Worm (Caenorhabditis elegans) whole organism, L1 larva: ENCODE measurements around the gene zip-1.

Experiments
- F16B12.6 ChIP-seq: fragments of 150-350 bp; optimal IDR thresholded peaks from 2 replicates; lab custom pipeline; 2014; ENCODE audit warnings: missing biosample characterization, missing genetic modification characterization
- Y116A8C.19 ChIP-seq: sonication (generic microtip); optimal IDR thresholded peaks from 2 replicates; lab custom pipeline; 2016; ENCODE audit warnings: missing compliant biosample characterization, missing genetic modification characterization, borderline replicate concordance
- aha-1 ChIP-seq: fragments of 150-350 bp; optimal IDR thresholded peaks from 2 replicates; lab custom pipeline; 2014; ENCODE audit warnings: missing biosample characterization, missing genetic modification characterization
- ceh-63 ChIP-seq: fragments of 200-800 bp; sonication (Bioruptor generic); optimal IDR thresholded peaks from 2 replicates; lab custom pipeline; 2018; ENCODE audit warnings: mild to moderate bottlenecking, missing genetic modification characterization, missing compliant biosample characterization
- ceh-8 ChIP-seq: fragments of 200-800 bp; sonication (Bioruptor generic); optimal IDR thresholded peaks from 2 replicates; lab custom pipeline; 2018; ENCODE audit warnings: mild to moderate bottlenecking, missing genetic modification characterization, moderate library complexity, missing compliant biosample characterization
- ceh-82 ChIP-seq, 3 experiments: fragments of 150-350 bp in 1 of 3; sonication (generic microtip) in 2 of 3; optimal IDR thresholded peaks; 2 replicates each; lab custom pipeline; 2014 to 2017; ENCODE audit warnings: missing biosample characterization in 3 of 3, missing genetic modification characterization in 3 of 3
- ces-1 ChIP-seq: fragments of 150-350 bp; optimal IDR thresholded peaks from 2 replicates; lab custom pipeline; 2014; ENCODE audit warnings: missing biosample characterization, missing genetic modification reagents, missing genetic modification characterization
- dpl-1 ChIP-seq, 3 experiments: fragments of 150-350 bp in 2 of 3; sonication (generic microtip) in 1 of 3; optimal IDR thresholded peaks; 2 replicates each; lab custom pipeline; 2014 to 2017; ENCODE audit warnings: missing biosample characterization in 3 of 3, missing genetic modification characterization in 3 of 3, missing genetic modification reagents in 3 of 3
- efl-1 ChIP-seq, 4 experiments: fragments of 150-350 bp; optimal IDR thresholded peaks in 3 of 4; peaks in 1 of 4; 1 replicate in 1 of 4; 2 replicates in 3 of 4; lab custom pipeline; 2014; ENCODE audit warnings: missing biosample characterization in 2 of 4, missing genetic modification characterization in 2 of 4, missing genetic modification reagents in 2 of 4
- efl-3 ChIP-seq: fragments of 200-800 bp; sonication (Bioruptor generic); optimal IDR thresholded peaks from 2 replicates; lab custom pipeline; 2018; ENCODE audit warnings: mild to moderate bottlenecking, missing genetic modification characterization, missing compliant biosample characterization
- egl-13 ChIP-seq: sonication (generic microtip); optimal IDR thresholded peaks from 2 replicates; lab custom pipeline; 2016; ENCODE audit warnings: missing genotype, missing genetic modification reagents, missing genetic modification characterization, missing compliant biosample characterization
- ets-5 ChIP-seq: fragments of 200-800 bp; sonication (Bioruptor generic); IDR thresholded peaks from 2 replicates; pipeline ENCODE4 v1.3.6; 2022; ENCODE audit warnings: missing genetic modification characterization, missing compliant biosample characterization
- fkh-10 ChIP-seq: sonication (generic microtip); optimal IDR thresholded peaks from 2 replicates; lab custom pipeline; 2017; ENCODE audit warnings: missing biosample characterization, missing genetic modification reagents, missing genetic modification characterization
- fkh-4 ChIP-seq: sonication (generic microtip); optimal IDR thresholded peaks from 2 replicates; lab custom pipeline; 2016; ENCODE audit warnings: missing compliant biosample characterization, missing genetic modification characterization, borderline replicate concordance
- fkh-8 ChIP-seq: sonication (generic microtip); optimal IDR thresholded peaks from 2 replicates; lab custom pipeline; 2016; ENCODE audit warnings: mild to moderate bottlenecking, missing genetic modification characterization, missing compliant biosample characterization
- fos-1 ChIP-seq: fragments of 150-350 bp; optimal IDR thresholded peaks from 2 replicates; lab custom pipeline; 2014; ENCODE audit warnings: missing biosample characterization, missing genetic modification characterization
- grh-1 ChIP-seq: fragments of 200-800 bp; sonication (Bioruptor generic); IDR thresholded peaks from 2 replicates; pipeline ENCODE4 v1.3.6; 2022; ENCODE audit warnings: missing genetic modification reagents, missing genetic modification characterization, missing compliant biosample characterization
- hlh-17 ChIP-seq: fragments of 200-800 bp; sonication (Bioruptor generic); optimal IDR thresholded peaks from 2 replicates; lab custom pipeline; 2018; ENCODE audit warnings: missing genetic modification characterization, mild to moderate bottlenecking, missing compliant biosample characterization, moderate library complexity, borderline replicate concordance
- hpl-2 ChIP-seq: fragments of 150-350 bp; optimal IDR thresholded peaks from 2 replicates; lab custom pipeline; 2014; ENCODE audit warnings: missing biosample characterization, missing genetic modification reagents, missing genetic modification characterization
- irx-1 ChIP-seq: sonication (generic microtip); optimal IDR thresholded peaks from 2 replicates; lab custom pipeline; 2016; ENCODE audit warnings: missing genetic modification characterization, missing compliant biosample characterization
- isw-1 ChIP-seq: fragments of 200-800 bp; sonication (Bioruptor generic); IDR thresholded peaks from 2 replicates; pipeline ENCODE4 v1.3.6; 2022; ENCODE audit warnings: missing genetic modification characterization, missing compliant biosample characterization
- jun-1 ChIP-seq: fragments of 150-350 bp; optimal IDR thresholded peaks from 2 replicates; lab custom pipeline; 2014; ENCODE audit warnings: missing biosample characterization, missing genetic modification reagents, missing genetic modification characterization
- lin-35 ChIP-seq, 2 experiments: fragments of 150-350 bp; optimal IDR thresholded peaks; 2 replicates each; lab custom pipeline; 2014; ENCODE audit warnings: missing biosample characterization in 2 of 2, missing genetic modification characterization in 2 of 2, missing genetic modification reagents in 2 of 2
- mab-9 ChIP-seq: fragments of 200-800 bp; sonication (Bioruptor generic); IDR thresholded peaks from 2 replicates; pipeline ENCODE4 v1.3.6; 2022; ENCODE audit warnings: missing genetic modification reagents, missing genetic modification characterization, missing compliant biosample characterization
- mdl-1 ChIP-seq, 2 experiments: fragments of 150-350 bp; optimal IDR thresholded peaks; 2 replicates each; lab custom pipeline; 2014 to 2017; ENCODE audit warnings: missing biosample characterization in 2 of 2, missing genetic modification characterization in 2 of 2, inconsistent platforms in 1 of 2
- nhr-11 ChIP-seq: fragments of 150-350 bp; optimal IDR thresholded peaks from 2 replicates; lab custom pipeline; 2014; ENCODE audit warnings: missing biosample characterization, missing genetic modification characterization
- nhr-12 ChIP-seq: sonication (generic microtip); optimal IDR thresholded peaks from 2 replicates; lab custom pipeline; 2017; ENCODE audit warnings: missing biosample characterization, missing genetic modification characterization
- nhr-19 ChIP-seq: fragments of 200-800 bp; sonication (Bioruptor generic); conservative IDR thresholded peaks from 2 replicates; pipeline ENCODE4 v1.3.6; 2022; ENCODE audit warnings: missing genetic modification characterization, missing compliant biosample characterization
- nhr-237 ChIP-seq: fragments of 150-350 bp; optimal IDR thresholded peaks from 2 replicates; lab custom pipeline; 2014; ENCODE audit warnings: missing biosample characterization, missing genetic modification characterization
- nhr-76 ChIP-seq: sonication (generic microtip); optimal IDR thresholded peaks from 2 replicates; lab custom pipeline; 2017; ENCODE audit warnings: missing biosample characterization, missing genetic modification characterization
- nhr-77 ChIP-seq: fragments of 150-350 bp; optimal IDR thresholded peaks from 2 replicates; lab custom pipeline; 2014; ENCODE audit warnings: missing biosample characterization, missing genetic modification characterization
- nhr-84 ChIP-seq: sonication (generic microtip); optimal IDR thresholded peaks from 2 replicates; lab custom pipeline; 2017; ENCODE audit warnings: missing biosample characterization, missing genetic modification characterization
- nhr-90 ChIP-seq: sonication (generic microtip); optimal IDR thresholded peaks from 2 replicates; lab custom pipeline; 2016; ENCODE audit warnings: mild to moderate bottlenecking, missing genetic modification characterization, missing compliant biosample characterization; ENCODE audit not compliant: poor library complexity
- pqm-1 ChIP-seq: sonication (generic microtip); optimal IDR thresholded peaks from 3 replicates; lab custom pipeline; 2017; ENCODE audit warnings: missing biosample characterization, missing genetic modification characterization
- rnt-1 ChIP-seq: sonication (generic microtip); optimal IDR thresholded peaks from 2 replicates; lab custom pipeline; 2016; ENCODE audit warnings: mild to moderate bottlenecking, missing genetic modification characterization, moderate library complexity, missing compliant biosample characterization
- snpc-4 ChIP-seq: fragments of 150-350 bp; optimal IDR thresholded peaks from 2 replicates; lab custom pipeline; 2014; ENCODE audit warnings: missing biosample characterization, missing genetic modification characterization
- snu-23 ChIP-seq: sonication (generic microtip); optimal IDR thresholded peaks from 2 replicates; lab custom pipeline; 2016; ENCODE audit warnings: missing genetic modification characterization, missing compliant biosample characterization
- sox-4 ChIP-seq: sonication (generic microtip); optimal IDR thresholded peaks from 2 replicates; lab custom pipeline; 2016; ENCODE audit warnings: missing genetic modification characterization, missing compliant biosample characterization
- sptf-1 ChIP-seq: fragments of 150-350 bp; optimal IDR thresholded peaks from 2 replicates; lab custom pipeline; 2014; ENCODE audit warnings: missing biosample characterization, missing genetic modification characterization
- sup-37 ChIP-seq: fragments of 200-800 bp; sonication (Bioruptor generic); optimal IDR thresholded peaks from 2 replicates; lab custom pipeline; 2018; ENCODE audit warnings: mild to moderate bottlenecking, missing genetic modification characterization, missing compliant biosample characterization
- swsn-7 ChIP-seq: sonication (generic microtip); optimal IDR thresholded peaks from 2 replicates; lab custom pipeline; 2016; ENCODE audit warnings: missing genetic modification characterization, missing compliant biosample characterization
- tbx-2 ChIP-seq: sonication (generic microtip); optimal IDR thresholded peaks from 2 replicates; lab custom pipeline; 2016; ENCODE audit warnings: missing genetic modification characterization, missing compliant biosample characterization
- tlp-1 ChIP-seq: fragments of 150-350 bp; optimal IDR thresholded peaks from 2 replicates; lab custom pipeline; 2014; ENCODE audit warnings: missing biosample characterization, missing genetic modification characterization
- unc-62 ChIP-seq: fragments of 150-350 bp; optimal IDR thresholded peaks from 2 replicates; lab custom pipeline; 2014; ENCODE audit warnings: missing biosample characterization, missing genetic modification reagents, missing genetic modification characterization
- unc-98 ChIP-seq: fragments of 200-800 bp; sonication (Bioruptor generic); IDR thresholded peaks from 2 replicates; pipeline ENCODE4 v1.3.6; 2022; ENCODE audit warnings: missing genetic modification characterization, missing compliant biosample characterization
- zag-1 ChIP-seq: fragments of 150-350 bp; optimal IDR thresholded peaks from 2 replicates; lab custom pipeline; 2014; ENCODE audit warnings: missing biosample characterization, missing genetic modification characterization
- ztf-11 ChIP-seq, 2 experiments: sonication (generic microtip); optimal IDR thresholded peaks; 2 replicates each; lab custom pipeline; 2016 to 2017; ENCODE audit warnings: missing genetic modification characterization in 2 of 2, missing biosample characterization in 1 of 2, missing compliant biosample characterization in 1 of 2
- ztf-4 ChIP-seq: fragments of 150-350 bp; optimal IDR thresholded peaks from 2 replicates; lab custom pipeline; 2014; ENCODE audit warnings: missing biosample characterization, missing genetic modification characterization

zip-1 gene

ce11 chrIII:12369476-12369875 is 35.9 kb downstream of the zip-1 start (continued):
- TF ChIP-seq ceh-8 (GFP tag; lab: Kevin White, UChicago), result no peak
- peak; percentile 92 for TF ChIP-seq fkh-8 (tag; lab: Kevin White, UChicago)
- no peak for TF ChIP-seq ets-5 (GFP tag; lab: Robert Waterston, UW)
- TF ChIP-seq jun-1 (tag; lab: Kevin White, UChicago), result no peak
- peak in 2 of 3 experiments; percentile 49 to 52 for TF ChIP-seq dpl-1 (GFP tag; optimal IDR thresholded peaks at IDR 0.05; lab: Kevin White, UChicago)
- TF ChIP-seq hlh-17 (GFP tag; lab: Kevin White, UChicago), result no peak
- no peak for TF ChIP-seq nhr-237 (tag; lab: Kevin White, UChicago)
- peak; percentile 29 for TF ChIP-seq isw-1 (GFP tag; lab: Robert Waterston, UW)
- no peak for TF ChIP-seq irx-1
- no peak for TF ChIP-seq sptf-1 (tag; lab: Kevin White, UChicago)
- no peak for TF ChIP-seq snpc-4 (tag; lab: Kevin White, UChicago)
- TF ChIP-seq fos-1 (tag; lab: Kevin White, UChicago), result no peak
- TF ChIP-seq mab-9, result no peak
- no peak for TF ChIP-seq hpl-2 (GFP tag; lab: Kevin White, UChicago)
- no peak for TF ChIP-seq sup-37
- TF ChIP-seq zag-1 (tag; lab: Kevin White, UChicago), result no peak
- peak; percentile 60 to 65 for TF ChIP-seq lin-35 (GFP tag; optimal IDR thresholded peaks at IDR 0.05; lab: Kevin White, UChicago)
- TF ChIP-seq aha-1, result no peak
- no peak for TF ChIP-seq tlp-1 (tag; lab: Kevin White, UChicago)
- no peak for TF ChIP-seq nhr-90 (tag; lab: Kevin White, UChicago)
- TF ChIP-seq nhr-12, result no peak
- no peak for TF ChIP-seq nhr-84 (tag; lab: Kevin White, UChicago)
- no peak for TF ChIP-seq efl-3 (GFP tag; lab: Kevin White, UChicago)
- TF ChIP-seq egl-13 (tag; lab: Kevin White, UChicago), result no peak
- no peak for TF ChIP-seq unc-62 (GFP tag; lab: Kevin White, UChicago)
- TF ChIP-seq nhr-11 (tag; lab: Kevin White, UChicago), result no peak
- TF ChIP-seq ztf-4 (tag; lab: Kevin White, UChicago), result peak; percentile 23
- peak; percentile 68 for TF ChIP-seq rnt-1 (tag; lab: Kevin White, UChicago)
- TF ChIP-seq ceh-82 (tag; optimal IDR thresholded peaks at IDR 0.05; lab: Kevin White, UChicago), result peak; percentile 44 to 61 (median 61)
- TF ChIP-seq efl-1 (optimal IDR thresholded peaks at IDR 0.05; lab: Kevin White, UChicago), result peak; percentile 69 to 72
- TF ChIP-seq efl-1 (GFP tag; optimal IDR thresholded peaks at IDR 0.05 in 1 of 2; lab: Kevin White, UChicago), result peak; percentile 48 to 96

- peak; percentile 19 for TF ChIP-seq hpl-2 (GFP tag; lab: Kevin White, UChicago)
- TF ChIP-seq ets-5 (GFP tag; lab: Robert Waterston, UW), result no peak
- no peak for TF ChIP-seq fkh-4
- TF ChIP-seq hlh-17 (GFP tag; lab: Kevin White, UChicago), result no peak
- TF ChIP-seq pqm-1 (tag; lab: Kevin White, UChicago), result no peak
- no peak for TF ChIP-seq unc-98
- no peak for TF ChIP-seq sox-4 (tag; lab: Kevin White, UChicago)
- TF ChIP-seq aha-1, result peak; percentile 29
- TF ChIP-seq rnt-1 (tag; lab: Kevin White, UChicago), result peak; percentile 71
- TF ChIP-seq ztf-11 (tag; optimal IDR thresholded peaks at IDR 0.05; lab: Kevin White, UChicago), result peak in 1 of 2 experiments; percentile 23
- no peak for TF ChIP-seq irx-1
- peak; percentile 38; the same call in 1 of the 2 replicates for TF ChIP-seq mab-9
- TF ChIP-seq jun-1 (tag; lab: Kevin White, UChicago), result peak; percentile 46
- no peak for TF ChIP-seq ceh-63 (GFP tag; lab: Kevin White, UChicago)
- no peak for TF ChIP-seq efl-3 (GFP tag; lab: Kevin White, UChicago)
- no peak for TF ChIP-seq fos-1 (tag; lab: Kevin White, UChicago)
- no peak for TF ChIP-seq sptf-1 (tag; lab: Kevin White, UChicago)
- TF ChIP-seq nhr-237 (tag; lab: Kevin White, UChicago), result no peak
- no peak for TF ChIP-seq tlp-1 (tag; lab: Kevin White, UChicago)
- peak; percentile 65 for TF ChIP-seq swsn-7 (tag; lab: Kevin White, UChicago)
- peak in 1 of 2 experiments; percentile 51 for TF ChIP-seq mdl-1 (tag; optimal IDR thresholded peaks at IDR 0.05; lab: Kevin White, UChicago)
- no peak for TF ChIP-seq nhr-11 (tag; lab: Kevin White, UChicago)
- TF ChIP-seq grh-1 (GFP tag; lab: Robert Waterston, UW), result no peak
- peak; percentile 49 for TF ChIP-seq nhr-19
- TF ChIP-seq ces-1 (GFP tag; lab: Kevin White, UChicago), result no peak
- no peak for TF ChIP-seq nhr-84 (tag; lab: Kevin White, UChicago)
- no peak for TF ChIP-seq fkh-8 (tag; lab: Kevin White, UChicago)
- peak; percentile 32 for TF ChIP-seq isw-1 (GFP tag; lab: Robert Waterston, UW)
- TF ChIP-seq nhr-77 (tag; lab: Kevin White, UChicago), result no peak
- peak; percentile 98 for TF ChIP-seq F16B12.6 (tag; lab: Kevin White, UChicago)
- no peak for TF ChIP-seq Y116A8C.19 (tag; lab: Kevin White, UChicago)
- TF ChIP-seq nhr-76 (tag; lab: Kevin White, UChicago), result no peak
- no peak for TF ChIP-seq fkh-10 (GFP tag; lab: Kevin White, UChicago)
- TF ChIP-seq snu-23 (GFP tag; lab: Kevin White, UChicago), result peak; percentile 78
- TF ChIP-seq tbx-2, result peak; percentile 60
These were observed 36.5 kb downstream of the zip-1 start, which contains the start of gene rpt-6 for ce11 chrIII:12370011-12370506. rpt-6 (plus strand) TSS chrIII:12370456.
